Worm (Caenorhabditis elegans) whole organism, mixed stage, embryonic: ENCODE measurements around the gene atgp-2.

Source experiments
- elt-3 ChIP-seq: fragments of 150-350 bp; optimal IDR thresholded peaks from 2 replicates; lab custom pipeline; 2014; ENCODE audit warnings: missing biosample characterization, missing genetic modification characterization
- mab-5 ChIP-seq: fragments of 150-350 bp; optimal IDR thresholded peaks from 2 replicates; lab custom pipeline; 2014; ENCODE audit warnings: missing biosample characterization, missing genetic modification characterization
- nhr-12 ChIP-seq: fragments of 150-350 bp; optimal IDR thresholded peaks from 2 replicates; lab custom pipeline; 2014; ENCODE audit warnings: missing biosample characterization, missing genetic modification characterization
- nhr-237 ChIP-seq: fragments of 150-350 bp; optimal IDR thresholded peaks from 2 replicates; lab custom pipeline; 2014; ENCODE audit warnings: missing biosample characterization, missing genetic modification characterization
- nhr-28 ChIP-seq: fragments of 150-350 bp; optimal IDR thresholded peaks from 2 replicates; lab custom pipeline; 2014; ENCODE audit warnings: missing biosample characterization, missing genetic modification characterization
- unc-39 ChIP-seq: fragments of 150-350 bp; optimal IDR thresholded peaks from 2 replicates; lab custom pipeline; 2014; ENCODE audit warnings: missing biosample characterization, missing genetic modification characterization
- unc-62 ChIP-seq: fragments of 150-350 bp; optimal IDR thresholded peaks from 2 replicates; lab custom pipeline; 2014; ENCODE audit warnings: missing biosample characterization, missing genetic modification reagents, missing genetic modification characterization

ce11 chrII:14591699-14592098 is 52.2 kb downstream of the atgp-2 start, which contains the start of gene C01G12.7:
- no peak for TF ChIP-seq nhr-12
- TF ChIP-seq nhr-237 (tag; lab: Kevin White, UChicago), result no peak
- no peak for TF ChIP-seq nhr-28 (tag; lab: Kevin White, UChicago)
- TF ChIP-seq elt-3 (tag; lab: Kevin White, UChicago), result no peak
- TF ChIP-seq unc-39 (tag; lab: Kevin White, UChicago), result no peak
- no peak for TF ChIP-seq mab-5
- TF ChIP-seq unc-62 (GFP tag; lab: Kevin White, UChicago), result no peak
